Worm (Caenorhabditis elegans) whole organism, L2 larva: ENCODE measurements around the gene ceeh-2.

Source experiments
- C34F6.9 ChIP-seq: fragments of 150-350 bp; optimal IDR thresholded peaks from 2 replicates; lab custom pipeline; 2014; ENCODE audit warnings: missing biosample characterization, missing genetic modification characterization
- F13H6.1 ChIP-seq: sonication (generic microtip); optimal IDR thresholded peaks from 2 replicates; lab custom pipeline; 2016; ENCODE audit warnings: missing genetic modification characterization, missing compliant biosample characterization
- R02D3.7 ChIP-seq: fragments of 150-350 bp; optimal IDR thresholded peaks from 2 replicates; lab custom pipeline; 2014; ENCODE audit warnings: missing biosample characterization, missing genetic modification characterization
- Y55F3AM.14 ChIP-seq: fragments of 200-800 bp; sonication (Bioruptor generic); optimal IDR thresholded peaks from 2 replicates; lab custom pipeline; 2018; ENCODE audit warnings: mild to moderate bottlenecking, missing genetic modification characterization, missing compliant biosample characterization
- ama-1 ChIP-seq: fragments of 150-350 bp; optimal IDR thresholded peaks from 2 replicates; lab custom pipeline; 2018; ENCODE audit warnings: inconsistent platforms
- blmp-1 ChIP-seq: sonication (generic microtip); optimal IDR thresholded peaks from 2 replicates; lab custom pipeline; 2017; ENCODE audit warnings: missing genetic modification characterization, mild to moderate bottlenecking, missing compliant biosample characterization, antibody characterized with exemption, moderate library complexity; ENCODE audit not compliant: insufficient read depth
- ceh-16 ChIP-seq: fragments of 150-350 bp; optimal IDR thresholded peaks from 2 replicates; lab custom pipeline; 2014; ENCODE audit warnings: missing biosample characterization, missing genetic modification characterization
- ceh-82 ChIP-seq: fragments of 150-350 bp; optimal IDR thresholded peaks from 2 replicates; lab custom pipeline; 2014; ENCODE audit warnings: missing biosample characterization, missing genetic modification characterization
- crh-2 ChIP-seq: sonication (generic microtip); optimal IDR thresholded peaks from 2 replicates; lab custom pipeline; 2017; ENCODE audit warnings: missing biosample characterization, missing genetic modification characterization
- dmd-4 ChIP-seq: sonication (generic microtip); optimal IDR thresholded peaks from 2 replicates; lab custom pipeline; 2017; ENCODE audit warnings: missing biosample characterization, missing genetic modification characterization
- elt-1 ChIP-seq: fragments of 150-350 bp; optimal IDR thresholded peaks from 2 replicates; lab custom pipeline; 2014; ENCODE audit warnings: missing biosample characterization, missing genetic modification characterization
- elt-3 ChIP-seq: sonication (generic microtip); optimal IDR thresholded peaks from 2 replicates; lab custom pipeline; 2017; ENCODE audit warnings: missing biosample characterization, missing genetic modification characterization
- fos-1 ChIP-seq: fragments of 150-350 bp; optimal IDR thresholded peaks from 2 replicates; lab custom pipeline; 2014; ENCODE audit warnings: missing biosample characterization, missing genetic modification characterization
- lin-11 ChIP-seq: fragments of 150-350 bp; sonication (generic microtip); optimal IDR thresholded peaks from 2 replicates; lab custom pipeline; 2014; ENCODE audit warnings: missing biosample characterization, missing genetic modification characterization, inconsistent platforms, mixed read lengths
- lin-13 ChIP-seq: fragments of 150-350 bp; optimal IDR thresholded peaks from 2 replicates; lab custom pipeline; 2014; ENCODE audit warnings: missing biosample characterization, missing genetic modification reagents, missing genetic modification characterization
- lin-39 ChIP-seq: fragments of 150-350 bp; optimal IDR thresholded peaks from 2 replicates; lab custom pipeline; 2014; ENCODE audit warnings: missing biosample characterization, missing genetic modification reagents, missing genetic modification characterization
- lsy-2 ChIP-seq, 2 experiments: fragments of 150-350 bp in 1 of 2; sonication (generic microtip) in 1 of 2; optimal IDR thresholded peaks; 2 replicates each; lab custom pipeline; 2014 to 2017; ENCODE audit warnings: missing biosample characterization in 2 of 2, missing genetic modification characterization in 2 of 2
- mdl-1 ChIP-seq, 2 experiments: fragments of 150-350 bp in 1 of 2; sonication (generic microtip) in 1 of 2; optimal IDR thresholded peaks; 2 replicates each; lab custom pipeline; 2017; ENCODE audit warnings: missing biosample characterization in 2 of 2, missing genetic modification characterization in 2 of 2
- nhr-10 ChIP-seq: sonication (generic microtip); optimal IDR thresholded peaks from 2 replicates; lab custom pipeline; 2017; ENCODE audit warnings: missing biosample characterization, missing genetic modification characterization
- nhr-12 ChIP-seq: fragments of 150-350 bp; optimal IDR thresholded peaks from 2 replicates; lab custom pipeline; 2014; ENCODE audit warnings: missing biosample characterization, missing genetic modification characterization
- nhr-129 ChIP-seq: fragments of 150-350 bp; optimal IDR thresholded peaks from 2 replicates; lab custom pipeline; 2014; ENCODE audit warnings: missing biosample characterization, missing genetic modification characterization
- nhr-23 ChIP-seq: fragments of 150-350 bp; optimal IDR thresholded peaks from 2 replicates; lab custom pipeline; 2014; ENCODE audit warnings: missing biosample characterization, missing genetic modification reagents, missing genetic modification characterization
- nhr-237 ChIP-seq: fragments of 150-350 bp; optimal IDR thresholded peaks from 2 replicates; lab custom pipeline; 2014; ENCODE audit warnings: missing biosample characterization, missing genetic modification characterization
- nhr-25 ChIP-seq: fragments of 150-350 bp; sonication (generic microtip); optimal IDR thresholded peaks from 3 replicates; lab custom pipeline; 2014; ENCODE audit warnings: missing biosample characterization, missing genetic modification characterization
- nhr-6 ChIP-seq: fragments of 150-350 bp; optimal IDR thresholded peaks from 2 replicates; lab custom pipeline; 2014; ENCODE audit warnings: missing biosample characterization, missing genetic modification characterization
- peb-1 ChIP-seq: fragments of 150-350 bp; optimal IDR thresholded peaks from 2 replicates; lab custom pipeline; 2014; ENCODE audit warnings: missing biosample characterization, missing genetic modification characterization
- sem-4 ChIP-seq: fragments of 150-350 bp; optimal IDR thresholded peaks from 2 replicates; lab custom pipeline; 2014; ENCODE audit warnings: missing biosample characterization, missing genetic modification reagents, missing genetic modification characterization
- skn-1 ChIP-seq: sonication (generic microtip); optimal IDR thresholded peaks from 2 replicates; lab custom pipeline; 2017; ENCODE audit warnings: missing biosample characterization, missing genetic modification characterization
- sma-3 ChIP-seq: sonication (generic microtip); optimal IDR thresholded peaks from 2 replicates; lab custom pipeline; 2016; ENCODE audit warnings: missing genetic modification reagents, missing genetic modification characterization, missing compliant biosample characterization
- sma-9 ChIP-seq, 2 experiments: fragments of 150-350 bp in 1 of 2; sonication (generic microtip) in 1 of 2; optimal IDR thresholded peaks; 2 replicates each; lab custom pipeline; 2014 to 2016; ENCODE audit warnings: missing genetic modification characterization in 2 of 2, mild to moderate bottlenecking in 1 of 2, missing biosample characterization in 1 of 2, missing compliant biosample characterization in 1 of 2, missing genetic modification reagents in 1 of 2, moderate library complexity in 1 of 2
- unc-55 ChIP-seq: fragments of 150-350 bp; sonication (generic microtip); optimal IDR thresholded peaks from 3 replicates; lab custom pipeline; 2014; ENCODE audit warnings: missing biosample characterization, missing genetic modification reagents, missing genetic modification characterization
- unc-62 ChIP-seq: fragments of 150-350 bp; optimal IDR thresholded peaks from 2 replicates; lab custom pipeline; 2014; ENCODE audit warnings: missing biosample characterization, missing genetic modification reagents, missing genetic modification characterization
- ztf-1 ChIP-seq: fragments of 200-800 bp; sonication (Bioruptor generic); conservative IDR thresholded peaks from 2 replicates; pipeline ENCODE4 v1.3.6; 2022; ENCODE audit warnings: missing genetic modification characterization, missing compliant biosample characterization
- ztf-11 ChIP-seq: sonication (generic microtip); optimal IDR thresholded peaks from 2 replicates; lab custom pipeline; 2017; ENCODE audit warnings: missing biosample characterization, missing genetic modification characterization
- ztf-4 ChIP-seq: fragments of 150-350 bp; optimal IDR thresholded peaks from 2 replicates; lab custom pipeline; 2014; ENCODE audit warnings: missing biosample characterization, missing genetic modification characterization

The ceeh-2 gene

ce11 chrV:10338305-10338992 is 19.3 kb downstream of the ceeh-2 start, which contains the start of gene arx-2:
Gene arx-2 (minus strand): TSS chrV:10338355.
- peak; percentile 65 for TF ChIP-seq C34F6.9
- peak; percentile 32 for TF ChIP-seq fos-1 (tag; lab: Kevin White, UChicago)
- no peak for TF ChIP-seq nhr-23 (tag; lab: Kevin White, UChicago)
- peak; percentile 30 for TF ChIP-seq lin-13 (GFP tag; lab: Kevin White, UChicago)
- TF ChIP-seq lsy-2 (tag; optimal IDR thresholded peaks at IDR 0.05; lab: Kevin White, UChicago), result peak in 1 of 2 experiments; percentile 66
- no peak for TF ChIP-seq blmp-1 (tag; lab: Kevin White, UChicago)

DNA sequence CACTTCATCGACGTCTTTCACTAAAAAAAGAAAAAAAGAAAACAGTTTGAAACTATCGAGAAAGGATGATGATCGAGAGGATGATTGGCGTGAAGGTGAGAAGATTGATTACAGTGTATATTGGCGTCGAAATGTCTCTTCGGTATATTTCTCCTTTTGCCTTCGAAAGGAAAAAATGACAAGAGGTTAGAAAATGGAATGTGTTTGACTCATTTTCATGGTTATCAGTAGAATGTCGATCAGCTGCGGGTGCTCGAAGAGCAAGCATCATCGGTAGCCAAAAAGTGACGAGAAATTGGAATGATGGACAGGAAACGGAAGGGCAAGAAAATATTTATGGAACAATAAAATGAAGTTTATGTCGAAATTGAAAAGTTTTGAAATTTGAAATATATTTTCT is 23.9 kb downstream of the ceeh-2 start:
- TF ChIP-seq fos-1 (tag; lab: Kevin White, UChicago) (peak; percentile 73), ama-1 (lab: Kevin White, UChicago) (no peak), nhr-25 (no peak), ztf-11 (no peak), peb-1 (tag; lab: Kevin White, UChicago) (no peak), sma-3 (GFP tag; lab: Kevin White, UChicago) (peak; percentile 23), nhr-129 (tag; lab: Kevin White, UChicago) (no peak), lsy-2 (tag; optimal IDR thresholded peaks at IDR 0.05; lab: Kevin White, UChicago) (no peak), ztf-4 (no peak), unc-55 (GFP tag; lab: Kevin White, UChicago) (no peak), R02D3.7 (no peak), elt-1 (tag; lab: Kevin White, UChicago) (no peak), crh-2 (no peak), sma-9 (GFP tag; optimal IDR thresholded peaks at IDR 0.05; lab: Kevin White, UChicago) (peak; percentile 28), sma-9 (tag; optimal IDR thresholded peaks at IDR 0.05; lab: Kevin White, UChicago) (no peak), elt-3 (tag; lab: Kevin White, UChicago) (no peak), Y55F3AM.14 (GFP tag; lab: Kevin White, UChicago) (no peak), nhr-10 (no peak), nhr-12 (no peak), lin-39 (tag; lab: Kevin White, UChicago) (no peak), ceh-82 (tag; lab: Kevin White, UChicago) (no peak), sem-4 (tag; lab: Kevin White, UChicago) (no peak), ztf-1 (GFP tag; lab: Robert Waterston, UW) (no peak), ceh-16 (tag; lab: Kevin White, UChicago) (no peak), F13H6.1 (no peak)

DNA sequence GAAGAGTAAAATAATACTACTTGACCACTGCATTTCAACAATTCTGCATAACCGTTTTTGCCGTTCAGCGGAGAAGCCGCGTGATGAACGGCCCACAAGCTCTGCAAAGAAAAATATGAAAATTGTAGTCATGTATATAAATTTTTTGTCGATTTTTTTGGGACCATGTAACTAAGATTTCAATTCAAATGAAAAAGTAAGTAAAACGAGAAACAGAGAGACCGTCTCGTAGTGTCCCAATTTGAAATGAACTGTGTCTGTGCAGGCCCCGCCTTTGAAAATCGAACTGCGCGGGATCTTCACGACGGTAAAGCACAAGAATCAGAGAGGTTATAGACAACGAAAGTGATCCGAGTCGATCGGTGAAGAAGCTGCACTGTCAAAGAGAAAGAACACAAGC is 25.7 kb downstream of the ceeh-2 start, which contains the start of gene crm-1:
TSS of gene crm-1 (minus strand) at position 101 of the 400 bp plus-strand sequence.
- TF ChIP-seq nhr-12, result no peak
- no peak for TF ChIP-seq lin-11 (tag; lab: Kevin White, UChicago)
- no peak for TF ChIP-seq lin-13 (GFP tag; lab: Kevin White, UChicago)
- TF ChIP-seq sma-3 (GFP tag; lab: Kevin White, UChicago), result no peak

ce11 chrV:10328080-10328479 is 29.6 kb downstream of the ceeh-2 start:
- TF ChIP-seq skn-1 (no peak), mdl-1 (tag; optimal IDR thresholded peaks at IDR 0.05; lab: Kevin White, UChicago) (no peak), unc-62 (GFP tag; lab: Kevin White, UChicago) (no peak), nhr-6 (tag; lab: Kevin White, UChicago) (no peak), nhr-237 (tag; lab: Kevin White, UChicago) (no peak), sma-9 (GFP tag; optimal IDR thresholded peaks at IDR 0.05; lab: Kevin White, UChicago) (no peak), sma-9 (tag; optimal IDR thresholded peaks at IDR 0.05; lab: Kevin White, UChicago) (no peak), dmd-4 (tag; lab: Kevin White, UChicago) (no peak), nhr-12 (no peak), F13H6.1 (peak; percentile 8)
